Fruit fly (Drosophila melanogaster): ENCODE results near the gene Cln3.

Gene Cln3

DNA sequence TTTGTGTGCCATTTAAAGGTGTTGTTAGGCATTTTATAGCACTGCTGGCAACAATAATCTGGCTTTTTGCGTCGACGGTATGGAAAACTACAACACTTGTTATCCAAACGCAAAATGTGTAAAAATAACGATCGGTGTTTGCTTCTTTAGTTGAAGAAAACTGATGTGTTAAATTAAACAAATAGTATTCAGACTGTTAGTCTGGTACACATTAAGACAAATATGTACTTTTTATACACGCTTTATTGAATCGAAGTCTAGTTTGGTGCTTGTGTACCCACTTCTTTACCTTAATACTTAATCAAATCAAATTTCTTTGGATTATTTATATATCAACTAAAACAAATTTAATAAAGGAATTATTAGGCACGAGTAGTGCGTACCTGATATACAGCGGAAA lies 22.4 kb downstream of the Cln3 start:
- TF ChIP-seq CG14655 (GFP tag; optimal IDR thresholded peaks at IDR 0.05) (no peak), rn (GFP tag; IDR thresholded peaks at IDR 0.05) (no peak), Pif1A (GFP tag; optimal IDR thresholded peaks at IDR 0.05) (no peak), CG8301 (tag; optimal IDR thresholded peaks at IDR 0.05) (no peak), Snoo (tag; optimal IDR thresholded peaks at IDR 0.05) (no peak)

DNA sequence AAGACGTTTGTCGTGTGGAACGTTAAGA lies 22.6 kb downstream of the Cln3 start, which contains the start of gene CG42815:
CG42815 (minus strand) TSS at position 20 of the 28 bp plus-strand sequence.
- no peak for TF ChIP-seq CG13204 (GFP tag; optimal IDR thresholded peaks at IDR 0.05)
- TF ChIP-seq Ets98B (GFP tag; IDR thresholded peaks at IDR 0.05) = no peak
- no peak for TF ChIP-seq D1 (tag; optimal IDR thresholded peaks at IDR 0.05)
- no peak for TF ChIP-seq CG32121 (GFP tag; IDR thresholded peaks at IDR 0.05)
- TF ChIP-seq CG4496 (GFP tag; IDR thresholded peaks at IDR 0.05) = no peak
- no peak for TF ChIP-seq CG17806 (tag; optimal IDR thresholded peaks at IDR 0.05)

DNA sequence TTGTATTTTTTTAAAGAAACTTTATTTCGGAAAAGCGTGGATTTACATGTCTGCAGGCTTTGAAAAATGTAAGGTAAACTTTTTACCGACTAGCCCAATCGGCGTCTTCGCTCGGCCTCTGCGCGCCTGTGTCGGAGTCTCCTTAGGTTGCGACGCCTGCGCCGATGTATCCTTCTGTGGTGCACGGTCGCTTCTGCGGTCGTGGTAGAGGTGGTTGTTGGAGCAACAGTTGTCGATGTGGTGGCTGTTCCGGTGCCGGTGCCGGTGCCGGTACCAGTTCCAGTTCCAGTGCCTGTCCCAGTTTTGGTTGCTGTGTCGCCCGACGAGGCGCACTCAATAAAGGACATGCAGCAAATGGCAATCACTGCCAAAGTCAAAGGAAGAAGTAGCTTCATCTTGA lies 22.9 kb downstream of the Cln3 start:
- TF ChIP-seq Pif1A (GFP tag; optimal IDR thresholded peaks at IDR 0.05) (no peak), Ets98B (GFP tag; IDR thresholded peaks at IDR 0.05) (no peak), CG13204 (GFP tag; optimal IDR thresholded peaks at IDR 0.05) (no peak), CG17806 (tag; optimal IDR thresholded peaks at IDR 0.05) (no peak), Snoo (tag; optimal IDR thresholded peaks at IDR 0.05) (no peak), gl (tag; optimal IDR thresholded peaks at IDR 0.05) (no peak), CG8301 (tag; optimal IDR thresholded peaks at IDR 0.05) (no peak), D1 (tag; optimal IDR thresholded peaks at IDR 0.05) (no peak), Pif1B (GFP tag; optimal IDR thresholded peaks at IDR 0.05) (no peak), rn (GFP tag; IDR thresholded peaks at IDR 0.05) (no peak), CG4496 (GFP tag; IDR thresholded peaks at IDR 0.05) (no peak), CG10348 (GFP tag; IDR thresholded peaks at IDR 0.05) (no peak), CG9948 (tag; optimal IDR thresholded peaks at IDR 0.05) (no peak), fd96Ca (GFP tag; IDR thresholded peaks at IDR 0.05) (no peak), EcR (GFP tag; optimal IDR thresholded peaks at IDR 0.05) (no peak), CG32121 (GFP tag; IDR thresholded peaks at IDR 0.05) (no peak), CG34367 (tag; optimal IDR thresholded peaks at IDR 0.05) (no peak), CG12605 (GFP tag; IDR thresholded peaks at IDR 0.05) (no peak)

DNA sequence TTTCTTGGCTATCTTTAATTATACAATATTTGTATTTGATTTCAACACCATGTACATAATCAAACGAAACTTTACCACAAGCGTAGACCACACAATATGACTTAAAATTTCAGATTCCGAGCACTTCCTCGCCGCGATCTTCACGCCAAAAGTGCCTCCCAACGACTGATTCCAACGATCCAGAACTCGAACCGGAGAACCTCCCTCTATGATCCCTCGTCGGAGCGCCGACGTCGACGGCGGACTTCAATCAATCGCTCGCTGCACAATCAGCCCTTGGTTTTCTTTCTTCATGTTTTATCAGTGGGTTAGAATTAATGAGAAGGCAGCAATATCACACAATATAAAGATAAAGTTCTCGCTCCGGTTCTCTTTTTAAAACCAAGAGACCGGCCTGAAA lies 49.9 kb downstream of the Cln3 start, which contains the start of the genes Adgf-A and Adgf-A2:
Adgf-A (minus strand) TSS at position 172 of the 400 bp plus-strand sequence.
Adgf-A2 (minus strand) TSS at position 172 of the 400 bp plus-strand sequence.
- TF ChIP-seq CG8301 (tag; optimal IDR thresholded peaks at IDR 0.05) = no peak
- TF ChIP-seq Pif1B (GFP tag; optimal IDR thresholded peaks at IDR 0.05) = no peak
- no peak for TF ChIP-seq D1 (tag; optimal IDR thresholded peaks at IDR 0.05)
- TF ChIP-seq CG13204 (GFP tag; optimal IDR thresholded peaks at IDR 0.05) = no peak
- no peak for TF ChIP-seq Ets98B (GFP tag; IDR thresholded peaks at IDR 0.05)
- TF ChIP-seq CG32121 (GFP tag; IDR thresholded peaks at IDR 0.05) = no peak
- TF ChIP-seq Pif1A (GFP tag; optimal IDR thresholded peaks at IDR 0.05) = no peak
- TF ChIP-seq CG17806 (tag; optimal IDR thresholded peaks at IDR 0.05) = no peak
- no peak for TF ChIP-seq CG15710 (tag; optimal IDR thresholded peaks at IDR 0.05)
- TF ChIP-seq EcR (GFP tag; optimal IDR thresholded peaks at IDR 0.05) = no peak
- no peak for TF ChIP-seq CG4496 (GFP tag; IDR thresholded peaks at IDR 0.05)
- TF ChIP-seq CG12605 (GFP tag; IDR thresholded peaks at IDR 0.05) = no peak
- no peak for TF ChIP-seq Snoo (tag; optimal IDR thresholded peaks at IDR 0.05)
- no peak for TF ChIP-seq CG34367 (tag; optimal IDR thresholded peaks at IDR 0.05)
- TF ChIP-seq rn (GFP tag; IDR thresholded peaks at IDR 0.05) = no peak
- TF ChIP-seq CG8159 (tag; optimal IDR thresholded peaks at IDR 0.05) = no peak
- no peak for TF ChIP-seq CG10348 (GFP tag; IDR thresholded peaks at IDR 0.05)
- no peak for TF ChIP-seq CG9948 (tag; optimal IDR thresholded peaks at IDR 0.05)
- no peak for TF ChIP-seq CG14655 (GFP tag; optimal IDR thresholded peaks at IDR 0.05)

Measured in whole organism, pupa.